Worm (Caenorhabditis elegans): ENCODE results near the gene C50E3.6.

C50E3.6 gene

DNA sequence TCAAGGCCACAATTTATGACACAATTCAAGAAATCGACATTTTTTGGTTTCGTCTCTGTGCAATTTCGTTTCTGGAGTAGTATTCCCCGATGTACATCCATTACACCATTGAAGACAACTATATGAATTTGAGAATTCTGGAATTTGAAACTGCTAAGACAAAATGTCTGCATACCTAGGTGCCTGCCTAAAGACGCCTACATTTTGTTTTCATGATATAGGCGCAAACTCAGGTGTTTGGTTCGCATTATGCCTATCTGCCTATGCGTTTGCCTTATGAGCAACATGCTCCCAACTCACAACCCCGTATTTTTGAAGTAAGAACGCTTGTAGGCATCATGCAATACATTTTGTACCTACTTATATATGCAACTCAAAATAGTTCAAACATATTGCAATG is 19.4 kb downstream of the C50E3.6 start, which contains the start of gene F19F10.14:
F19F10.14 (minus strand) TSS at position 101 of the 400 bp plus-strand sequence.
- TF ChIP-seq skn-1 (tag; optimal IDR thresholded peaks at IDR 0.05) (no peak), nhr-77 (tag; optimal IDR thresholded peaks at IDR 0.05) (no peak), fkh-10 (GFP tag; optimal IDR thresholded peaks at IDR 0.05) (no peak), unc-39 (tag; optimal IDR thresholded peaks at IDR 0.05) (no peak), ceh-16 (tag; optimal IDR thresholded peaks at IDR 0.05) (no peak), R02D3.7 (tag; optimal IDR thresholded peaks at IDR 0.05) (no peak), ZK546.5 (tag; optimal IDR thresholded peaks at IDR 0.05) (no peak), ztf-4 (tag; optimal IDR thresholded peaks at IDR 0.05) (no peak), ceh-28 (tag; optimal IDR thresholded peaks at IDR 0.05) (no peak), lsy-12 (tag; optimal IDR thresholded peaks at IDR 0.05) (no peak), zag-1 (tag; optimal IDR thresholded peaks at IDR 0.05) (no peak), ceh-9 (tag; optimal IDR thresholded peaks at IDR 0.05) (no peak), snpc-4 (tag; optimal IDR thresholded peaks at IDR 0.05) (no peak), nhr-23 (tag; optimal IDR thresholded peaks at IDR 0.05) (no peak)

DNA sequence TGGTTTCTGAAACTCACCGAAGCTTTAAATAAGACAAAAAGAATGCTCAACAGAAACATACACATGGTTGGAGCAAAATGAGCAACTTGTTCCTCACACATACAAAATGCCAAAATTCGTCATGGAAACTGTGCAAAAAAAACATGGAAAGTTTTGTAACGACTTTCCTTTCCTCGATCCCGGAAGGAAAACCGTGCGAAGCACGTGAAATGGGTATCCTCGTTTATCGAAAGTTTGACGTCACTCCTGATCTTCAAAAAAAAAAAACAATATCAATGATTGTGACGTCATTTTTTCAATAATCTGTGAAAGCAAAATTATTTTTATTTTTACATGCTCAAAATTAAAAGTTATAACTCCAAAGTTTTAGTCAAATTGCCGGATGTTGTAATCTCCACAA is 20.1 kb downstream of the C50E3.6 start, which contains the start of gene clec-212:
clec-212 (minus strand) TSS at position 101 of the 400 bp plus-strand sequence.
- no peak for TF ChIP-seq snpc-4 (tag; optimal IDR thresholded peaks at IDR 0.05)
- TF ChIP-seq fkh-10 (GFP tag; optimal IDR thresholded peaks at IDR 0.05): no peak
- TF ChIP-seq ceh-9 (tag; optimal IDR thresholded peaks at IDR 0.05): no peak
- TF ChIP-seq pqm-1 (tag; optimal IDR thresholded peaks at IDR 0.05): no peak
- no peak for TF ChIP-seq nhr-12 (tag; optimal IDR thresholded peaks at IDR 0.05)

DNA sequence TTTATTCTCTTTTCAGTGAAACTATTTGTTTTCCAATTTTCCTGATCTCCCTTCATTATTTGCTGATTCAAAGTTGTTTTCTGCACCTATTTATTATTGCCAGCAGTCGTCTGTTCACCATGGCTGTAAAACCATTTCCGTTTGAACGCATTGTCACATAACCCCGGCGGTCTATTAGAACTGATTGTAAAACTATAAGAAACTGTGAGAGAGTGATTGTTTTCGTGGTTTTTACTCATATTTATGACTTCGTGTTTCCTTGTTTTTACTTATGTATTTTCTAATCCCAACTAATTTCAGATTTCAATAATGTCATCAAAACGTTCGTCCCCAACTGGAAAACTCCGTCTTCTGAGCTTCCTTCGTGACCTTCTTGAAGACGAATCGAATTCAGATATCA is 27.4 kb downstream of the C50E3.6 start, which contains the start of gene F19F10.1:
F19F10.1 (plus strand) TSS at position 301 of the 400 bp plus-strand sequence.
- TF ChIP-seq unc-39 (tag; optimal IDR thresholded peaks at IDR 0.05) (no peak), fkh-10 (GFP tag; optimal IDR thresholded peaks at IDR 0.05) (no peak), nhr-12 (tag; optimal IDR thresholded peaks at IDR 0.05) (no peak), mml-1 (tag; optimal IDR thresholded peaks at IDR 0.05) (no peak), pha-4 (tag; optimal IDR thresholded peaks at IDR 0.05) (no peak), lin-15B (tag; optimal IDR thresholded peaks at IDR 0.05) (no peak), ceh-16 (tag; optimal IDR thresholded peaks at IDR 0.05) (no peak), skn-1 (tag; optimal IDR thresholded peaks at IDR 0.05) (no peak), elt-2 (tag; optimal IDR thresholded peaks at IDR 0.05) (no peak), ceh-82 (tag; optimal IDR thresholded peaks at IDR 0.05) (no peak)

DNA sequence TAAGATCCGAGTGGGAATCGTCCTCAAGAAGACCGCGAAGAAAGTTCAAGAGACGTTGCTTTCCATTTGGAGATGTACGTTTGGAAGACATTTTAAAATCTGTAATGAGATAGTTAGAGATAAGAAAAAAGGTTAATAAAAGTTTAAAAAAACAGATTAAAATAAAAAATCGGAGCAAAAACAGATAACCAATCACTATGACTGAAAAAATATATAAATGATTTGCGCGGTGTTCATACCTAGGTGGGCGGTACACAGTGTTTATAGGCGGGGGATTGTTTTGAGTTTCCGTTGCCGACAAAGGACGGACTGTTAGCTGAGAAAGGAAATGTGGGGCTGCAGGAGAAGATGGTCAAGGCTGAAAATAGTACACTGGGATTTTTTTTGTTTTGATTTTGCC is 31.7 kb downstream of the C50E3.6 start, which contains the start of gene ets-7:
ets-7 (minus strand) TSS at position 101 of the 400 bp plus-strand sequence.
- TF ChIP-seq elt-2 (tag; optimal IDR thresholded peaks at IDR 0.05) (no peak), ztf-11 (tag; optimal IDR thresholded peaks at IDR 0.05) (no peak), ceh-9 (tag; optimal IDR thresholded peaks at IDR 0.05) (no peak), elt-3 (tag; optimal IDR thresholded peaks at IDR 0.05) (no peak), lin-15B (tag; optimal IDR thresholded peaks at IDR 0.05) (no peak), ztf-4 (tag; optimal IDR thresholded peaks at IDR 0.05) (no peak), fkh-10 (GFP tag; optimal IDR thresholded peaks at IDR 0.05) (no peak), nhr-77 (tag; optimal IDR thresholded peaks at IDR 0.05) (no peak), sea-2 (GFP tag; optimal IDR thresholded peaks at IDR 0.05) (no peak), ceh-16 (tag; optimal IDR thresholded peaks at IDR 0.05) (no peak), nhr-28 (tag; optimal IDR thresholded peaks at IDR 0.05) (no peak), lin-39 (tag; optimal IDR thresholded peaks at IDR 0.05) (no peak), nhr-67 (tag; optimal IDR thresholded peaks at IDR 0.05) (no peak), pha-4 (tag; optimal IDR thresholded peaks at IDR 0.05) (no peak), nhr-23 (tag; optimal IDR thresholded peaks at IDR 0.05) (no peak), nhr-76 (tag; optimal IDR thresholded peaks at IDR 0.05) (no peak), skn-1 (tag; optimal IDR thresholded peaks at IDR 0.05) (no peak)

DNA sequence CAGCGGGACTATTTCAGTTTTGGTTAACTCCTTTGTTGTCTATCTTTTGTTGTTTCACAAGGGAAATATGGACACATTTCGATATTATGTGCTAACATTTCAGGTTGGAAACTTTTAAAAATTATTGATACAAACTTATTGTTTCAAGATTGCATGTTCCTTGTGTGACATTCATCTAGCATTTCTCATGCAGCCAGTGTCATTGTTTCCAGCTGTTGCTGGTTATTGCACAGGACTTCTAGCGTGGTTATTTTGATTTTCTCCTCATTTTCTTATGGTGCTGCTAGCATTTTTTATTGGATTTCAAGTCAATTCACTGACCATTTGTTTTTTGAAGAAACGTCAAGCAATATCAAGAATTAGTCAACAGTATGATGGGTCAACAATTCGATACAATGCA is 34.5 kb downstream of the C50E3.6 start:
- TF ChIP-seq tbx-2 (tag; optimal IDR thresholded peaks at IDR 0.05) (no peak), fkh-10 (GFP tag; optimal IDR thresholded peaks at IDR 0.05) (no peak), nhr-28 (tag; optimal IDR thresholded peaks at IDR 0.05) (no peak), lsy-12 (tag; optimal IDR thresholded peaks at IDR 0.05) (no peak), R02D3.7 (tag; optimal IDR thresholded peaks at IDR 0.05) (no peak), lin-39 (tag; optimal IDR thresholded peaks at IDR 0.05) (no peak), pha-4 (tag; optimal IDR thresholded peaks at IDR 0.05) (no peak), skn-1 (tag; optimal IDR thresholded peaks at IDR 0.05) (no peak), nhr-43 (tag; optimal IDR thresholded peaks at IDR 0.05; ENCODE audit: poor library complexity, severe bottlenecking) (no peak)

DNA sequence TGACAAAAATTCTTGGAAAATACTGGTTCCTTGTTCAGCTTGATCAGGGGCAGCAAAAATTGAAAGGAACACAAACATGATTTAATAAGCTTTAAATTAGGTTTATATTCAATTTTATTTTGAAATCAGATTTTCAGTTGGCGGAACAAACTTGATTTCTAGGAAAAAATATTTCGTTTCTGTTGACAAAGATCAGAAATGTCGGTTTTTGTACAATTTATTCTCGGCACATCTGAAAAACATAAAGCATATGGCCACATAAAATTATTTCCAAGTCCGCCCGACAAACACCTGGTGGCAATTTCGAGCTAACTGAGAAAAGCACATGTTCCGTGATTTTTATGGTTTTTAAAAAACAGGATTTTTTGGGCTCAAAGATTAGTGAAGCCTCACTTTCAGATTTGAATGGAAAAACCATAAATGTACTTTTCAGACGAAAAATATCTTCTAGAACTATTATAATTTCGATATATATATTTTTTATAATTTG is 36.4 kb downstream of the C50E3.6 start, which contains the start of gene ttr-10:
ttr-10 (minus strand) TSS at position 51 of the 490 bp plus-strand sequence.
- TF ChIP-seq zag-1 (tag; optimal IDR thresholded peaks at IDR 0.05) (no peak), nhr-12 (tag; optimal IDR thresholded peaks at IDR 0.05) (no peak), sea-2 (GFP tag; optimal IDR thresholded peaks at IDR 0.05) (no peak)

Data from whole organism, L3 larva.